Worm (Caenorhabditis elegans): ENCODE data around the gene C40A11.3.

Gene C40A11.3

ce11 chrII:2190522-2190921 lies 49.6 kb downstream of the C40A11.3 start:
- TF ChIP-seq tra-4 (tag; optimal IDR thresholded peaks at IDR 0.05) = no peak
- no peak for TF ChIP-seq hmbx-1 (tag; optimal IDR thresholded peaks at IDR 0.05)
- no peak for TF ChIP-seq B0310.2 (tag; optimal IDR thresholded peaks at IDR 0.05)

ce11 chrII:2191383-2191782 lies 50.5 kb downstream of the C40A11.3 start:
- TF ChIP-seq tra-4 (tag; optimal IDR thresholded peaks at IDR 0.05) (no peak), sea-1 (GFP tag; conservative IDR thresholded peaks at IDR 0.05) (no peak), B0310.2 (tag; optimal IDR thresholded peaks at IDR 0.05) (no peak), pes-1 (GFP tag; IDR thresholded peaks at IDR 0.05) (no peak), hnd-1 (tag; optimal IDR thresholded peaks at IDR 0.05) (no peak)

ce11 chrII:2192267-2192666 lies 51.4 kb downstream of the C40A11.3 start:
- TF ChIP-seq tbx-11 (GFP tag; IDR thresholded peaks at IDR 0.05) = no peak
- TF ChIP-seq aly-1 (tag; optimal IDR thresholded peaks at IDR 0.05) = no peak
- no peak for TF ChIP-seq tbx-37 (GFP tag; conservative IDR thresholded peaks at IDR 0.05)
- TF ChIP-seq F13C5.2 (tag; optimal IDR thresholded peaks at IDR 0.05) = no peak
- TF ChIP-seq flt-1 (GFP tag; IDR thresholded peaks at IDR 0.05) = no peak
- TF ChIP-seq scrt-1 (GFP tag; IDR thresholded peaks at IDR 0.05) = no peak
- TF ChIP-seq tra-4 (tag; optimal IDR thresholded peaks at IDR 0.05) = no peak
- TF ChIP-seq pes-1 (GFP tag; IDR thresholded peaks at IDR 0.05) = no peak
